Worm (Caenorhabditis elegans) whole organism, L4 larva: Measurements from ENCODE around the gene lgc-5.

Experiments
- ceh-62 ChIP-seq: sonication (generic microtip); optimal IDR thresholded peaks from 2 replicates; lab custom pipeline; 2017; ENCODE audit warnings: missing biosample characterization, missing genetic modification characterization
- ces-1 ChIP-seq: fragments of 150-350 bp; sonication (generic microtip); optimal IDR thresholded peaks from 4 replicates; lab custom pipeline; 2014; ENCODE audit warnings: missing biosample characterization, missing genetic modification reagents, missing genetic modification characterization
- egl-27 ChIP-seq: sonication (generic microtip); optimal IDR thresholded peaks from 3 replicates; lab custom pipeline; 2017; ENCODE audit warnings: missing biosample characterization, missing genetic modification reagents, missing genetic modification characterization
- lin-13 ChIP-seq: fragments of 150-350 bp; optimal IDR thresholded peaks from 2 replicates; lab custom pipeline; 2014; ENCODE audit warnings: missing biosample characterization, missing genetic modification reagents, missing genetic modification characterization
- mxl-2 ChIP-seq: fragments of 200-800 bp; sonication (Bioruptor generic); conservative IDR thresholded peaks from 2 replicates; pipeline ENCODE4 v1.3.6; 2022; ENCODE audit warnings: missing genetic modification reagents, missing genetic modification characterization, missing compliant biosample characterization
- nhr-237 ChIP-seq: sonication (generic microtip); optimal IDR thresholded peaks from 2 replicates; lab custom pipeline; 2017; ENCODE audit warnings: missing biosample characterization, missing genetic modification characterization
- nhr-77 ChIP-seq: fragments of 150-350 bp; optimal IDR thresholded peaks from 2 replicates; lab custom pipeline; 2014; ENCODE audit warnings: missing biosample characterization, missing genetic modification characterization
- zag-1 ChIP-seq: fragments of 150-350 bp; optimal IDR thresholded peaks from 2 replicates; lab custom pipeline; 2014; ENCODE audit warnings: missing biosample characterization, missing genetic modification characterization
- ztf-11 ChIP-seq: fragments of 150-350 bp; optimal IDR thresholded peaks from 2 replicates; lab custom pipeline; 2014; ENCODE audit warnings: missing biosample characterization, missing genetic modification characterization

DNA sequence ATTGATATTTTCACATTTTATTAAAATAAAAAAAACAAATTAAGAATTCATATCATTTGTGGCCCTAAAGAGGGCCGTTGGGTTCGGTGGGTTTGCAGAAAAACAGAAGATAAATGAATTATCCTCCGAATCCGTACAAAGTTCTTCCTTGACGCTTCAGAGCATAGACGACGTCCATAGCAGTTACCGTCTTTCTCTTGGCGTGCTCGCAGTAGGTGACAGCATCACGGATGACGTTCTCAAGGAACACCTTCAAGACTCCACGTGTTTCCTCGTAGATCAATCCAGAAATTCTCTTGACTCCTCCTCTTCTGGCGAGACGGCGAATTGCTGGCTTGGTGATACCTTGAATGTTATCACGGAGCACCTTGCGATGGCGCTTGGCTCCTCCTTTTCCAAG lies 8.9 kb upstream of the lgc-5 start:
- TF ChIP-seq ztf-11 (no peak), egl-27 (no peak), zag-1 (tag; lab: Kevin White, UChicago) (no peak), mxl-2 (GFP tag; lab: Robert Waterston, UW) (no peak), ces-1 (GFP tag; lab: Kevin White, UChicago) (no peak), lin-13 (GFP tag; lab: Kevin White, UChicago) (no peak), nhr-237 (no peak), nhr-77 (tag; lab: Kevin White, UChicago) (no peak), ceh-62 (tag; lab: Kevin White, UChicago) (no peak)
